Worm (Caenorhabditis elegans) whole organism, L1 larva: ENCODE results near the gene sdz-9.
A peak's percentile ranks its signal among the peaks of the same experiment; 100 is the strongest.

ENCODE experiments used
- ama-1 ChIP-seq: fragments of 150-350 bp; optimal IDR thresholded peaks from 2 replicates; lab custom pipeline; 2014
- efl-1 ChIP-seq, 4 experiments: fragments of 150-350 bp; optimal IDR thresholded peaks in 3 of 4; peaks in 1 of 4; 1 replicate in 1 of 4; 2 replicates in 3 of 4; lab custom pipeline; 2014; ENCODE audit warnings: missing biosample characterization in 2 of 4, missing genetic modification characterization in 2 of 4, missing genetic modification reagents in 2 of 4
- elt-3 ChIP-seq, 6 experiments: fragments of 150-350 bp in 1 of 6; sonication (generic microtip); optimal IDR thresholded peaks; 2 replicates each; lab custom pipeline; 2017 to 2018; ENCODE audit warnings: missing biosample characterization in 6 of 6, missing genetic modification characterization in 6 of 6, inconsistent platforms in 1 of 6
- fkh-10 ChIP-seq: sonication (generic microtip); optimal IDR thresholded peaks from 2 replicates; lab custom pipeline; 2017; ENCODE audit warnings: missing biosample characterization, missing genetic modification reagents, missing genetic modification characterization
- fos-1 ChIP-seq: fragments of 150-350 bp; optimal IDR thresholded peaks from 2 replicates; lab custom pipeline; 2014; ENCODE audit warnings: missing biosample characterization, missing genetic modification characterization
- hlh-17 ChIP-seq: fragments of 200-800 bp; sonication (Bioruptor generic); optimal IDR thresholded peaks from 2 replicates; lab custom pipeline; 2018; ENCODE audit warnings: missing genetic modification characterization, mild to moderate bottlenecking, missing compliant biosample characterization, moderate library complexity, borderline replicate concordance
- jun-1 ChIP-seq: fragments of 150-350 bp; optimal IDR thresholded peaks from 2 replicates; lab custom pipeline; 2014; ENCODE audit warnings: missing biosample characterization, missing genetic modification reagents, missing genetic modification characterization
- nhr-11 ChIP-seq: fragments of 150-350 bp; optimal IDR thresholded peaks from 2 replicates; lab custom pipeline; 2014; ENCODE audit warnings: missing biosample characterization, missing genetic modification characterization
- nhr-12 ChIP-seq: sonication (generic microtip); optimal IDR thresholded peaks from 2 replicates; lab custom pipeline; 2017; ENCODE audit warnings: missing biosample characterization, missing genetic modification characterization
- pqm-1 ChIP-seq: sonication (generic microtip); optimal IDR thresholded peaks from 3 replicates; lab custom pipeline; 2017; ENCODE audit warnings: missing biosample characterization, missing genetic modification characterization
- tbx-2 ChIP-seq: sonication (generic microtip); optimal IDR thresholded peaks from 2 replicates; lab custom pipeline; 2016; ENCODE audit warnings: missing genetic modification characterization, missing compliant biosample characterization

ce11 chrII:2735644-2736043 is 37.8 kb downstream of the sdz-9 start:
- no peak for TF ChIP-seq fos-1
- TF ChIP-seq efl-1 (optimal IDR thresholded peaks at IDR 0.05; lab: Kevin White, UChicago), result no peak
- TF ChIP-seq efl-1 (GFP tag; optimal IDR thresholded peaks at IDR 0.05 in 1 of 2; lab: Kevin White, UChicago), result peak in 1 of 2 experiments; percentile 24
- no peak for TF ChIP-seq hlh-17
- TF ChIP-seq pqm-1 (tag; lab: Kevin White, UChicago), result no peak
- no peak for TF ChIP-seq jun-1 (tag; lab: Kevin White, UChicago)
- no peak for TF ChIP-seq fkh-10 (GFP tag; lab: Kevin White, UChicago)
- no peak for TF ChIP-seq nhr-11
- no peak for TF ChIP-seq tbx-2
- TF ChIP-seq nhr-12, result no peak
- no peak for TF ChIP-seq elt-3 (tag; optimal IDR thresholded peaks at IDR 0.05; lab: Kevin White, UChicago)
- no peak for TF ChIP-seq ama-1
